Worm (Caenorhabditis elegans): Measurements from ENCODE around the gene H04J21.4.

DNA sequence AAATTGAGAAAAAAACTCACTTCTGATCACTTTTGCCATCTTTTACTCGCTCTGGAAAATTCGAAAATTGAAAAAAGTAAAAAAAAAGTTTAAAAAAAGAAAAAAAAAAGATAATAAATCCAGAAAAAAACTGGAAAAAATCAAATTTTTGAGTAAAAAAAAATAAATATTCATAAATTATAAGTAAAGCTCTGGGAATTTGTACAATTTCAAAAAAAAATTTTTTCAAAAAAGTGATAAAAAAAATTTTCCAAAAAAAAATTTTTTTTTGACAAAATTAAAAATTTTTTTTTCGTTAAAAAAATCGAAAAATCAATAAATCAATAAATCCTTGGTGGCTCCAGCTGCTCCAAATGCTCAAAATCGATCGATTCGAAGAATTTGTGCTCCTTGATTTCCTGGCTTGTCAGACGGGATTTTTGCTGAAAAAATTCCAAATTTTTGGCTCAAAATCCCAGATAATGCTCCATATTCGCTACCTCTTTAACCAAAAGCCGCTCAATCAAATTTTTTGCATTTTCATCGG, 42.7 kb upstream of the H04J21.4 start, which contains the start of gene mrpl-30:
- TF ChIP-seq dpl-1 (GFP tag; optimal IDR thresholded peaks at IDR 0.05) (no peak), php-3 (GFP tag; IDR thresholded peaks at IDR 0.05) (no peak), aly-2 (tag; optimal IDR thresholded peaks at IDR 0.05) (no peak), lin-13 (GFP tag; optimal IDR thresholded peaks at IDR 0.05) (no peak), ceh-82 (tag; optimal IDR thresholded peaks at IDR 0.05) (no peak), ceh-28 (tag; optimal IDR thresholded peaks at IDR 0.05) (peak; percentile 93), unc-39 (tag; optimal IDR thresholded peaks at IDR 0.05) (no peak), lir-3 (tag; optimal IDR thresholded peaks at IDR 0.05) (no peak), daf-12 (tag; optimal IDR thresholded peaks at IDR 0.05) (no peak), spr-1 (tag; optimal IDR thresholded peaks at IDR 0.05) (no peak)
